Fruit fly (Drosophila melanogaster): ENCODE results near the gene AIF.

Gene AIF

dm6 chr2L:2172460-2173121 lies 21.0 kb downstream of the AIF start (continued):
- TF ChIP-seq Adf1 (GFP tag; IDR thresholded peaks at IDR 0.05) (no peak), repo (GFP tag; optimal IDR thresholded peaks at IDR 0.05) (no peak), CG7786 (GFP tag; optimal IDR thresholded peaks at IDR 0.05) (no peak), zen (tag; optimal IDR thresholded peaks at IDR 0.05) (peak; percentile 54), CG12299 (tag; optimal IDR thresholded peaks at IDR 0.05) (no peak), kni (GFP tag; optimal IDR thresholded peaks at IDR 0.05) (peak; percentile 4), en (GFP tag; optimal IDR thresholded peaks at IDR 0.05) (no peak), Sox102F (GFP tag; optimal IDR thresholded peaks at IDR 0.05) (peak; percentile 27), cas (GFP tag; IDR thresholded peaks at IDR 0.05) (no peak), Camta (GFP tag; optimal IDR thresholded peaks at IDR 0.05) (no peak), kah (GFP tag; optimal IDR thresholded peaks at IDR 0.05) (no peak)

dm6 chr2L:2173191-2173590 lies 21.6 kb downstream of the AIF start:
- TF ChIP-seq da (GFP tag; optimal IDR thresholded peaks at IDR 0.05) (no peak), chinmo (GFP tag; IDR thresholded peaks at IDR 0.05; ENCODE audit: partially characterized antibody) (0 out of 4 replicates have a peak, but pooled peaks have one; percentile 54), CG4617 (GFP tag; optimal IDR thresholded peaks at IDR 0.05; ENCODE audit: borderline replicate concordance) (no peak), pan (optimal IDR thresholded peaks at IDR 0.05) (no peak), pan (GFP tag; optimal IDR thresholded peaks at IDR 0.05 in 1 of 2, IDR thresholded peaks at IDR 0.05 in 1 of 2) (no peak), CG9437 (GFP tag; optimal IDR thresholded peaks at IDR 0.05) (peak; percentile 56), crol (GFP tag; IDR thresholded peaks at IDR 0.05) (peak; percentile 78), mam (GFP tag; optimal IDR thresholded peaks at IDR 0.05) (no peak)

- TF ChIP-seq Med (GFP tag) = peak; percentile 55
- TF ChIP-seq Eip74EF (GFP tag; optimal IDR thresholded peaks at IDR 0.05) = peak in 1 of 2 experiments; percentile 78
- peak; percentile 1 to 25 for TF ChIP-seq Trl (optimal IDR thresholded peaks at IDR 0.05)
- no peak for TF ChIP-seq Trl (GFP tag; optimal IDR thresholded peaks at IDR 0.05)
- TF ChIP-seq kay (GFP tag; optimal IDR thresholded peaks at IDR 0.05) = no peak
- no peak for TF ChIP-seq Dref (GFP tag; IDR thresholded peaks at IDR 0.05)
- TF ChIP-seq Pdp1 (GFP tag; optimal IDR thresholded peaks at IDR 0.05) = peak in 1 of 2 experiments; percentile 87
- TF ChIP-seq E2f1 (GFP tag; IDR thresholded peaks at IDR 0.05) = no peak
- no peak for TF ChIP-seq Stat92E (GFP tag; optimal IDR thresholded peaks at IDR 0.05)
- peak; percentile 18 for TF ChIP-seq CG13894 (tag; optimal IDR thresholded peaks at IDR 0.05)
- TF ChIP-seq z (GFP tag; IDR thresholded peaks at IDR 0.05) = 0 out of 3 replicates have a peak, but pooled peaks have one; percentile 57
- TF ChIP-seq Blimp-1 (GFP tag; optimal IDR thresholded peaks at IDR 0.05) = no peak
- TF ChIP-seq CG12769 (tag; optimal IDR thresholded peaks at IDR 0.05) = peak; percentile 49
- 0 out of 3 replicates have a peak, but pooled peaks have one; percentile 9 for TF ChIP-seq Dbx (GFP tag; IDR thresholded peaks at IDR 0.05)
- no peak for TF ChIP-seq HLHmδ (GFP tag; optimal IDR thresholded peaks at IDR 0.05)
- TF ChIP-seq CG14860 (GFP tag; IDR thresholded peaks at IDR 0.05; ENCODE audit: partially characterized antibody) = no peak
- no peak for TF ChIP-seq slp2 (GFP tag; optimal IDR thresholded peaks at IDR 0.05)
- no peak for TF ChIP-seq Dip2 (GFP tag; IDR thresholded peaks at IDR 0.05)
- TF ChIP-seq CrebB (tag; optimal IDR thresholded peaks at IDR 0.05) = no peak
- TF ChIP-seq Dad (GFP tag; optimal IDR thresholded peaks at IDR 0.05) = no peak
- no peak for TF ChIP-seq CG17361 (GFP tag; IDR thresholded peaks at IDR 0.05)
- TF ChIP-seq aop (GFP tag; IDR thresholded peaks at IDR 0.05) = peak; percentile 38; the same call in 1 of the 2 replicates
- peak; percentile 69 for TF ChIP-seq CG15269 (tag; optimal IDR thresholded peaks at IDR 0.05)
- TF ChIP-seq CG1832 (GFP tag; optimal IDR thresholded peaks at IDR 0.05) = peak; percentile 49
- TF ChIP-seq ci (GFP tag; IDR thresholded peaks at IDR 0.05) = no peak
- TF ChIP-seq tll (GFP tag; optimal IDR thresholded peaks at IDR 0.05) = no peak
- no peak for TF ChIP-seq Doc3 (GFP tag; IDR thresholded peaks at IDR 0.05; ENCODE audit: partially characterized antibody)
- TF ChIP-seq inv (GFP tag; IDR thresholded peaks at IDR 0.05; ENCODE audit: partially characterized antibody) = no peak
These were observed 22.1 kb downstream of the AIF start for dm6 chr2L:2173604-2174003.
